Worm (Caenorhabditis elegans) whole organism, L1 larva: ENCODE measurements around the gene D2024.1.
"Not testable (repeated sequence)": the region's sequence is repeated elsewhere in the genome, so short reads cannot be mapped to it uniquely, and the experiment has no call there.

Source experiments
- blmp-1 ChIP-seq: fragments of 150-350 bp; optimal IDR thresholded peaks from 2 replicates; lab custom pipeline; 2014; ENCODE audit warnings: missing biosample characterization, missing genetic modification characterization
- ceh-88 ChIP-seq: fragments of 200-800 bp; sonication (Bioruptor generic); IDR thresholded peaks from 2 replicates; pipeline ENCODE4 v1.3.6; 2022; ENCODE audit warnings: missing genetic modification characterization, missing compliant biosample characterization
- ces-1 ChIP-seq: fragments of 150-350 bp; optimal IDR thresholded peaks from 2 replicates; lab custom pipeline; 2014; ENCODE audit warnings: missing biosample characterization, missing genetic modification reagents, missing genetic modification characterization
- dpl-1 ChIP-seq, 3 experiments: fragments of 150-350 bp in 2 of 3; sonication (generic microtip) in 1 of 3; optimal IDR thresholded peaks; 2 replicates each; lab custom pipeline; 2014 to 2017; ENCODE audit warnings: missing biosample characterization in 3 of 3, missing genetic modification characterization in 3 of 3, missing genetic modification reagents in 3 of 3
- efl-1 ChIP-seq, 4 experiments: fragments of 150-350 bp; optimal IDR thresholded peaks in 3 of 4; peaks in 1 of 4; 1 replicate in 1 of 4; 2 replicates in 3 of 4; lab custom pipeline; 2014; ENCODE audit warnings: missing biosample characterization in 2 of 4, missing genetic modification characterization in 2 of 4, missing genetic modification reagents in 2 of 4
- elt-3 ChIP-seq, 6 experiments: fragments of 150-350 bp in 1 of 6; sonication (generic microtip); optimal IDR thresholded peaks; 2 replicates each; lab custom pipeline; 2017 to 2018; ENCODE audit warnings: missing biosample characterization in 6 of 6, missing genetic modification characterization in 6 of 6, inconsistent platforms in 1 of 6
- fkh-8 ChIP-seq: sonication (generic microtip); optimal IDR thresholded peaks from 2 replicates; lab custom pipeline; 2016; ENCODE audit warnings: mild to moderate bottlenecking, missing genetic modification characterization, missing compliant biosample characterization
- hlh-17 ChIP-seq: fragments of 200-800 bp; sonication (Bioruptor generic); optimal IDR thresholded peaks from 2 replicates; lab custom pipeline; 2018; ENCODE audit warnings: missing genetic modification characterization, mild to moderate bottlenecking, missing compliant biosample characterization, moderate library complexity, borderline replicate concordance
- irx-1 ChIP-seq: sonication (generic microtip); optimal IDR thresholded peaks from 2 replicates; lab custom pipeline; 2016; ENCODE audit warnings: missing genetic modification characterization, missing compliant biosample characterization
- isw-1 ChIP-seq: fragments of 200-800 bp; sonication (Bioruptor generic); IDR thresholded peaks from 2 replicates; pipeline ENCODE4 v1.3.6; 2022; ENCODE audit warnings: missing genetic modification characterization, missing compliant biosample characterization
- lin-13 ChIP-seq: fragments of 150-350 bp; optimal IDR thresholded peaks from 2 replicates; lab custom pipeline; 2014; ENCODE audit warnings: missing biosample characterization, missing genetic modification reagents, missing genetic modification characterization
- lin-14 ChIP-seq: fragments of 200-800 bp; sonication (Bioruptor generic); optimal IDR thresholded peaks from 2 replicates; lab custom pipeline; 2018; ENCODE audit warnings: mild to moderate bottlenecking, missing genetic modification characterization, moderate library complexity, missing compliant biosample characterization
- lin-35 ChIP-seq, 2 experiments: fragments of 150-350 bp; optimal IDR thresholded peaks; 2 replicates each; lab custom pipeline; 2014; ENCODE audit warnings: missing biosample characterization in 2 of 2, missing genetic modification characterization in 2 of 2, missing genetic modification reagents in 2 of 2
- lir-3 ChIP-seq: sonication (generic microtip); optimal IDR thresholded peaks from 2 replicates; lab custom pipeline; 2016; ENCODE audit warnings: mild to moderate bottlenecking, missing genetic modification characterization, moderate library complexity, missing compliant biosample characterization; ENCODE audit not compliant: poor library complexity
- lsy-2 ChIP-seq, 2 experiments: fragments of 150-350 bp; optimal IDR thresholded peaks; 2 replicates each; lab custom pipeline; 2014; ENCODE audit warnings: missing biosample characterization in 2 of 2, missing genetic modification characterization in 2 of 2
- mab-9 ChIP-seq: fragments of 200-800 bp; sonication (Bioruptor generic); IDR thresholded peaks from 2 replicates; pipeline ENCODE4 v1.3.6; 2022; ENCODE audit warnings: missing genetic modification reagents, missing genetic modification characterization, missing compliant biosample characterization
- mef-2 ChIP-seq: fragments of 150-350 bp; optimal IDR thresholded peaks from 2 replicates; lab custom pipeline; 2014; ENCODE audit warnings: missing biosample characterization, missing genetic modification characterization
- mep-1 ChIP-seq: fragments of 150-350 bp; optimal IDR thresholded peaks from 2 replicates; lab custom pipeline; 2014; ENCODE audit warnings: missing biosample characterization, missing genetic modification characterization
- nhr-11 ChIP-seq: fragments of 150-350 bp; optimal IDR thresholded peaks from 2 replicates; lab custom pipeline; 2014; ENCODE audit warnings: missing biosample characterization, missing genetic modification characterization
- nhr-20 ChIP-seq: sonication (generic microtip); optimal IDR thresholded peaks from 2 replicates; lab custom pipeline; 2016; ENCODE audit warnings: mild to moderate bottlenecking, missing genetic modification characterization, missing compliant biosample characterization
- nhr-76 ChIP-seq: sonication (generic microtip); optimal IDR thresholded peaks from 2 replicates; lab custom pipeline; 2017; ENCODE audit warnings: missing biosample characterization, missing genetic modification characterization
- nhr-85 ChIP-seq: sonication (generic microtip); peaks from one replicate; lab custom pipeline; 2016; ENCODE audit warnings: missing genetic modification characterization, inconsistent platforms, missing compliant biosample characterization
- nhr-90 ChIP-seq: sonication (generic microtip); optimal IDR thresholded peaks from 2 replicates; lab custom pipeline; 2016; ENCODE audit warnings: mild to moderate bottlenecking, missing genetic modification characterization, missing compliant biosample characterization; ENCODE audit not compliant: poor library complexity
- pqm-1 ChIP-seq: sonication (generic microtip); optimal IDR thresholded peaks from 3 replicates; lab custom pipeline; 2017; ENCODE audit warnings: missing biosample characterization, missing genetic modification characterization
- skn-1 ChIP-seq: fragments of 150-350 bp; optimal IDR thresholded peaks from 2 replicates; lab custom pipeline; 2014; ENCODE audit warnings: missing biosample characterization, missing genetic modification characterization
- snpc-4 ChIP-seq: fragments of 150-350 bp; optimal IDR thresholded peaks from 2 replicates; lab custom pipeline; 2014; ENCODE audit warnings: missing biosample characterization, missing genetic modification characterization
- snu-23 ChIP-seq: sonication (generic microtip); optimal IDR thresholded peaks from 2 replicates; lab custom pipeline; 2016; ENCODE audit warnings: missing genetic modification characterization, missing compliant biosample characterization
- tlp-1 ChIP-seq: fragments of 150-350 bp; optimal IDR thresholded peaks from 2 replicates; lab custom pipeline; 2014; ENCODE audit warnings: missing biosample characterization, missing genetic modification characterization
- unc-130 ChIP-seq: fragments of 150-350 bp; optimal IDR thresholded peaks from 2 replicates; lab custom pipeline; 2017; ENCODE audit warnings: missing biosample characterization, missing genetic modification characterization, inconsistent platforms
- ztf-4 ChIP-seq: fragments of 150-350 bp; optimal IDR thresholded peaks from 2 replicates; lab custom pipeline; 2014; ENCODE audit warnings: missing biosample characterization, missing genetic modification characterization

Gene D2024.1

ce11 chrIV:7247243-7247642, at the start of gene D2024.1:
D2024.1 (plus strand) TSS chrIV:7247543.
- TF ChIP-seq dpl-1 (GFP tag; optimal IDR thresholded peaks at IDR 0.05; lab: Kevin White, UChicago); elt-3 (tag; optimal IDR thresholded peaks at IDR 0.05; lab: Kevin White, UChicago); nhr-76 (tag; lab: Kevin White, UChicago): not testable (repeated sequence)
- TF ChIP-seq, all 84 proteins: peak for 0; not testable (repeated sequence) for 84

- TF ChIP-seq tlp-1 (tag; lab: Kevin White, UChicago) = no peak
- no peak for TF ChIP-seq snu-23 (GFP tag; lab: Kevin White, UChicago)
- TF ChIP-seq isw-1 = no peak
- TF ChIP-seq skn-1 (tag; lab: Kevin White, UChicago) = no peak
- no peak for TF ChIP-seq nhr-85 (tag; lab: Kevin White, UChicago)
- no peak for TF ChIP-seq pqm-1 (tag; lab: Kevin White, UChicago)
- no peak for TF ChIP-seq lin-35 (GFP tag; optimal IDR thresholded peaks at IDR 0.05; lab: Kevin White, UChicago)
- no peak for TF ChIP-seq unc-130 (tag; lab: Kevin White, UChicago)
- TF ChIP-seq, all 84 proteins: peak for 0
These were observed 43.6 kb upstream of the D2024.1 start, which contains the start of gene R13A1.3 for ce11 chrIV:7203696-7204095. R13A1.3 (plus strand) TSS chrIV:7203996.

DNA sequence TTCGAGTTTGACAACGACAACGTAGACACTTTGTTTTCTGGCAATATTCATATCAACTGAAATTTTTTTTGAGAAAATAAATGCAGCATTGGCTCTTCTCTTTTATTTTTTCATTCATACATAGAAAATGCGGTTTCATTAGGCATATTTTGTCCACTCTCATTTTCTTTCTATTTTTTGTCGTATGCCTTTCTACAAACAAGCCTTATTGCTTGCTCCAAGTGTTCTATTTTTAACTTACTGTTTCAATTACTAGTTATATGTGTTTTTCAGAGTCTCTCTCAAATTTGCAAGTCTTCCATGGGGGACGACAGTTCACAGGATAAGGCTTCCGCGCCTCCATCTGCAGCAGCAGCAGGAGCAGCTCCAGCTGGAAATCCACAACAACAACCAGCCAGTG, 41.4 kb upstream of the D2024.1 start, which contains the start of gene kcc-1:
Gene kcc-1, plus strand, starts transcription at position 301 of the 400 bp plus-strand sequence.
- TF ChIP-seq lin-35 (GFP tag; optimal IDR thresholded peaks at IDR 0.05; lab: Kevin White, UChicago) (no peak), nhr-20 (tag; lab: Kevin White, UChicago) (no peak), hlh-17 (GFP tag; lab: Kevin White, UChicago) (no peak), skn-1 (tag; lab: Kevin White, UChicago) (no peak), mab-9 (GFP tag; lab: Robert Waterston, UW) (no peak), snpc-4 (tag; lab: Kevin White, UChicago) (no peak), fkh-8 (tag; lab: Kevin White, UChicago) (no peak), mef-2 (tag; lab: Kevin White, UChicago) (no peak)
- TF ChIP-seq, all 84 proteins: peak for 0

- TF ChIP-seq unc-130 (tag; lab: Kevin White, UChicago) = no peak
- peak; percentile 90 for TF ChIP-seq blmp-1 (tag; lab: Kevin White, UChicago)
- TF ChIP-seq mep-1 (tag; lab: Kevin White, UChicago) = no peak
- TF ChIP-seq nhr-11 (tag; lab: Kevin White, UChicago) = no peak
- TF ChIP-seq irx-1 (tag; lab: Kevin White, UChicago) = no peak
- TF ChIP-seq efl-1 (optimal IDR thresholded peaks at IDR 0.05; lab: Kevin White, UChicago) = no peak
- TF ChIP-seq efl-1 (GFP tag; optimal IDR thresholded peaks at IDR 0.05 in 1 of 2; lab: Kevin White, UChicago) = peak in 1 of 2 experiments; percentile 43
These were observed 38.4 kb upstream of the D2024.1 start for ce11 chrIV:7208961-7209360.

ce11 chrIV:7211313-7211712, 36.0 kb upstream of the D2024.1 start:
- TF ChIP-seq lin-13 (GFP tag; lab: Kevin White, UChicago) = no peak
- no peak for TF ChIP-seq nhr-90
- TF ChIP-seq ztf-4 (tag; lab: Kevin White, UChicago) = no peak
- TF ChIP-seq snu-23 (GFP tag; lab: Kevin White, UChicago) = no peak
- TF ChIP-seq nhr-76 (tag; lab: Kevin White, UChicago) = no peak
- no peak for TF ChIP-seq lsy-2 (tag; optimal IDR thresholded peaks at IDR 0.05; lab: Kevin White, UChicago)
- TF ChIP-seq ces-1 (GFP tag; lab: Kevin White, UChicago) = no peak
- TF ChIP-seq lir-3 (tag; lab: Kevin White, UChicago) = no peak
- no peak for TF ChIP-seq elt-3 (tag; optimal IDR thresholded peaks at IDR 0.05; lab: Kevin White, UChicago)
- TF ChIP-seq ceh-88 = no peak
- no peak for TF ChIP-seq lin-14

DNA sequence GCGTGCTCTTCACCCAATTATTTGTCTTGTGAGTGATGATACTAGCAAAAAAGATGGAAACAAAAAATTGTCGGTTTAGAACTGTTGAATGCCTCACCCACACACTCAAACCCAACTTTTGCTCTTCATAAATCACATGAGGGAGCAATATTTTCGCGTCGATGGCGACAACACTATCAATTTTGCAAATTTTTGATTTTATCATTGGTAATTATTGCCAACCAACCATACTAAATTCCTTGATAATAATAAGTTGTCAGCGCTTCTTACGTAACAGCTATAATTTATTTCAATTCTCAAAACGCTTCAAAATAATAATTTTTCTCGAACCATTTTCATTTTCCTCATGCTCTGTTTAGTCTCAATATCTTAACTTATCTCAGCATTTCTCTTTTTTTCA, 34.6 kb upstream of the D2024.1 start:
- TF ChIP-seq mab-9 (GFP tag; lab: Robert Waterston, UW) = no peak
- peak in 1 of 2 experiments; percentile 14 for TF ChIP-seq lin-35 (GFP tag; optimal IDR thresholded peaks at IDR 0.05; lab: Kevin White, UChicago)
- no peak for TF ChIP-seq blmp-1 (tag; lab: Kevin White, UChicago)
